Worm (Caenorhabditis elegans) whole organism, midembryonic: ENCODE measurements around the gene F28G4.4.

Source experiments
- T22C8.4 ChIP-seq: fragments of 200-800 bp; sonication (Bioruptor generic); IDR thresholded peaks from 2 replicates; pipeline ENCODE4 v1.3.6; 2022; ENCODE audit warnings: missing genetic modification characterization, missing compliant biosample characterization
- cog-1 ChIP-seq: sonication (generic microtip); optimal IDR thresholded peaks from 2 replicates; lab custom pipeline; 2016; ENCODE audit warnings: missing genetic modification characterization, missing compliant biosample characterization
- flt-1 ChIP-seq: fragments of 200-800 bp; sonication (Bioruptor generic); IDR thresholded peaks from 2 replicates; pipeline ENCODE4 v1.3.6; 2022; ENCODE audit warnings: missing genetic modification characterization, missing compliant biosample characterization
- klf-2 ChIP-seq: fragments of 200-800 bp; sonication (Bioruptor generic); conservative IDR thresholded peaks from 2 replicates; pipeline ENCODE4 v1.3.6; 2022; ENCODE audit warnings: missing genetic modification reagents, missing genetic modification characterization, missing compliant biosample characterization
- med-1 ChIP-seq: sonication (generic microtip); optimal IDR thresholded peaks from 2 replicates; lab custom pipeline; 2017; ENCODE audit warnings: missing genetic modification characterization, mild to moderate bottlenecking, missing compliant biosample characterization, antibody characterized with exemption, missing genetic modification reagents; ENCODE audit not compliant: insufficient read depth
- ref-1 ChIP-seq: fragments of 200-800 bp; sonication (Bioruptor generic); conservative IDR thresholded peaks from 2 replicates; pipeline ENCODE4 v1.3.6; 2022; ENCODE audit warnings: missing genetic modification reagents, missing genetic modification characterization, missing compliant biosample characterization
- tab-1 ChIP-seq: fragments of 200-800 bp; sonication (Bioruptor generic); IDR thresholded peaks from 2 replicates; pipeline ENCODE4 v1.3.6; 2022; ENCODE audit warnings: missing genetic modification characterization, missing compliant biosample characterization
- ztf-29 ChIP-seq: fragments of 200-800 bp; sonication (Bioruptor generic); IDR thresholded peaks from 2 replicates; pipeline ENCODE4 v1.3.6; 2022; ENCODE audit warnings: missing genetic modification reagents, missing genetic modification characterization, missing compliant biosample characterization

- no peak for TF ChIP-seq ztf-29 (GFP tag; lab: Robert Waterston, UW)
- no peak for TF ChIP-seq ref-1 (GFP tag; lab: Robert Waterston, UW)
- no peak for TF ChIP-seq T22C8.4 (GFP tag; lab: Robert Waterston, UW)
- no peak for TF ChIP-seq med-1 (GFP tag; lab: Kevin White, UChicago)
- TF ChIP-seq flt-1 (GFP tag; lab: Robert Waterston, UW), result no peak
- TF ChIP-seq tab-1 (GFP tag; lab: Robert Waterston, UW), result no peak
- TF ChIP-seq cog-1 (tag; lab: Kevin White, UChicago), result no peak
- TF ChIP-seq klf-2 (GFP tag; lab: Robert Waterston, UW), result no peak
These were observed 6.7 kb upstream of the F28G4.4 start, which contains the start of gene oac-5 for ce11 chrV:16292409-16292808.
